Worm (Caenorhabditis elegans) whole organism, L4 larva: ENCODE measurements around the gene Y39B6A.69.

ENCODE experiments used
- F10B5.3 ChIP-seq: sonication (generic microtip); optimal IDR thresholded peaks from 2 replicates; lab custom pipeline; 2016; ENCODE audit warnings: mild to moderate bottlenecking, missing genetic modification characterization, missing compliant biosample characterization
- F44E2.7 ChIP-seq: fragments of 200-800 bp; sonication (Bioruptor generic); IDR thresholded peaks from 2 replicates; pipeline ENCODE4 v2.1.2; 2022; ENCODE audit warnings: missing genetic modification characterization, missing compliant biosample characterization
- R02D3.7 ChIP-seq: fragments of 150-350 bp; sonication (generic microtip); optimal IDR thresholded peaks from 3 replicates; lab custom pipeline; 2014; ENCODE audit warnings: missing biosample characterization, missing genetic modification characterization
- T20F7.1 ChIP-seq: fragments of 200-800 bp; sonication (Bioruptor generic); optimal IDR thresholded peaks from 2 replicates; lab custom pipeline; 2018; ENCODE audit warnings: mild to moderate bottlenecking, missing genetic modification characterization, missing compliant biosample characterization
- Y48G9A.11 ChIP-seq: fragments of 200-800 bp; sonication (Bioruptor generic); IDR thresholded peaks from 2 replicates; pipeline ENCODE4 v1.3.6; 2022; ENCODE audit warnings: missing genetic modification reagents, missing genetic modification characterization, missing compliant biosample characterization
- Y5F2A.4 ChIP-seq: fragments of 200-800 bp; sonication (Bioruptor generic); optimal IDR thresholded peaks from 2 replicates; lab custom pipeline; 2018; ENCODE audit warnings: mild to moderate bottlenecking, missing genetic modification characterization, missing compliant biosample characterization
- ZK337.2 ChIP-seq: fragments of 200-800 bp; sonication (Bioruptor generic); IDR thresholded peaks from 2 replicates; pipeline ENCODE4 v1.3.6; 2022; ENCODE audit warnings: missing genetic modification reagents, missing genetic modification characterization, missing compliant biosample characterization
- ama-1 ChIP-seq: fragments of 150-350 bp; optimal IDR thresholded peaks from 2 replicates; lab custom pipeline; 2014; ENCODE audit warnings: inconsistent platforms, mixed read lengths
- arid-1 ChIP-seq: fragments of 200-800 bp; sonication (Bioruptor generic); conservative IDR thresholded peaks from 2 replicates; pipeline ENCODE4 v1.3.6; 2022; ENCODE audit warnings: missing genetic modification reagents, missing genetic modification characterization, missing compliant biosample characterization
- attf-4 ChIP-seq: sonication (generic microtip); optimal IDR thresholded peaks from 3 replicates; lab custom pipeline; 2017; ENCODE audit warnings: missing biosample characterization, missing genetic modification characterization
- ceh-20 ChIP-seq: fragments of 200-800 bp; sonication (Bioruptor generic); IDR thresholded peaks from 2 replicates; pipeline ENCODE4 v1.3.6; 2022; ENCODE audit warnings: missing genetic modification reagents, missing genetic modification characterization, missing compliant biosample characterization
- ceh-44 ChIP-seq: fragments of 200-800 bp; sonication (Bioruptor generic); IDR thresholded peaks from 2 replicates; pipeline ENCODE4 v1.3.6; 2022; ENCODE audit warnings: missing genetic modification reagents, missing genetic modification characterization, missing compliant biosample characterization
- ceh-62 ChIP-seq: sonication (generic microtip); optimal IDR thresholded peaks from 2 replicates; lab custom pipeline; 2017; ENCODE audit warnings: missing biosample characterization, missing genetic modification characterization
- ctbp-1 ChIP-seq: fragments of 200-800 bp; sonication (Bioruptor generic); IDR thresholded peaks from 2 replicates; pipeline ENCODE4 v1.3.6; 2022; ENCODE audit warnings: missing genetic modification reagents, missing genetic modification characterization, missing compliant biosample characterization
- daf-12 ChIP-seq: fragments of 150-350 bp; optimal IDR thresholded peaks from 2 replicates; lab custom pipeline; 2014; ENCODE audit warnings: missing biosample characterization, missing genetic modification reagents, missing genetic modification characterization
- daf-16 ChIP-seq, 3 experiments: sonication (generic microtip); optimal IDR thresholded peaks; 2 replicates each; lab custom pipeline; 2016 to 2017; ENCODE audit warnings: missing genetic modification characterization in 3 of 3, missing genetic modification reagents in 3 of 3, mild to moderate bottlenecking in 2 of 3, missing compliant biosample characterization in 2 of 3, missing biosample characterization in 1 of 3, moderate library complexity in 1 of 3
- daf-19 ChIP-seq: fragments of 200-800 bp; sonication (Bioruptor generic); conservative IDR thresholded peaks from 2 replicates; pipeline ENCODE4 v1.3.6; 2022; ENCODE audit warnings: missing genetic modification characterization, missing compliant biosample characterization
- daf-8 ChIP-seq: fragments of 200-800 bp; sonication (Bioruptor generic); IDR thresholded peaks from 2 replicates; pipeline ENCODE4 v1.3.6; 2022; ENCODE audit warnings: missing genetic modification characterization, missing compliant biosample characterization
- dmd-6 ChIP-seq: fragments of 200-800 bp; sonication (Bioruptor generic); IDR thresholded peaks from 2 replicates; pipeline ENCODE4 v1.3.6; 2022; ENCODE audit warnings: missing genetic modification reagents, missing genetic modification characterization, missing compliant biosample characterization
- duxl-1 ChIP-seq: sonication (generic microtip); optimal IDR thresholded peaks from 2 replicates; lab custom pipeline; 2016; ENCODE audit warnings: mild to moderate bottlenecking, missing genetic modification characterization, moderate library complexity, missing compliant biosample characterization; ENCODE audit not compliant: poor library complexity
- egl-27 ChIP-seq: sonication (generic microtip); optimal IDR thresholded peaks from 3 replicates; lab custom pipeline; 2017; ENCODE audit warnings: missing biosample characterization, missing genetic modification reagents, missing genetic modification characterization
- fkh-10 ChIP-seq: fragments of 150-350 bp; optimal IDR thresholded peaks from 2 replicates; lab custom pipeline; 2014; ENCODE audit warnings: missing biosample characterization, missing genetic modification reagents, missing genetic modification characterization
- jun-1 ChIP-seq: fragments of 150-350 bp; optimal IDR thresholded peaks from 2 replicates; lab custom pipeline; 2014; ENCODE audit warnings: missing biosample characterization, missing genetic modification reagents, missing genetic modification characterization
- lin-1 ChIP-seq: fragments of 200-800 bp; sonication (Bioruptor generic); IDR thresholded peaks from 2 replicates; pipeline ENCODE4 v1.3.6; 2022; ENCODE audit warnings: missing genetic modification reagents, missing genetic modification characterization, missing compliant biosample characterization
- lin-15B ChIP-seq: fragments of 150-350 bp; sonication (generic microtip); optimal IDR thresholded peaks from 3 replicates; lab custom pipeline; 2014; ENCODE audit warnings: missing biosample characterization, missing genetic modification characterization
- lin-38 ChIP-seq: fragments of 200-800 bp; sonication (Bioruptor generic); IDR thresholded peaks from 2 replicates; pipeline ENCODE4 v1.3.6; 2022; ENCODE audit warnings: missing genetic modification reagents, missing genetic modification characterization, missing compliant biosample characterization
- lsy-2 ChIP-seq, 2 experiments: fragments of 150-350 bp in 1 of 2; sonication (generic microtip) in 1 of 2; optimal IDR thresholded peaks; 2 replicates each; lab custom pipeline; 2014 to 2017; ENCODE audit warnings: missing biosample characterization in 2 of 2, missing genetic modification characterization in 2 of 2
- madf-5 ChIP-seq, 2 experiments: fragments of 200-800 bp; sonication (Bioruptor generic); IDR thresholded peaks; 2 replicates each; pipeline ENCODE4 v1.3.6; 2022; ENCODE audit warnings: missing compliant biosample characterization in 2 of 2, missing genetic modification characterization in 2 of 2
- mdt-29 ChIP-seq: fragments of 200-800 bp; sonication (Bioruptor generic); IDR thresholded peaks from 2 replicates; pipeline ENCODE4 v1.3.6; 2022; ENCODE audit warnings: missing genetic modification reagents, missing genetic modification characterization, missing compliant biosample characterization
- mep-1 ChIP-seq: fragments of 150-350 bp; sonication (generic microtip); optimal IDR thresholded peaks from 3 replicates; lab custom pipeline; 2014; ENCODE audit warnings: missing biosample characterization, missing genetic modification characterization
- mxl-2 ChIP-seq: fragments of 200-800 bp; sonication (Bioruptor generic); conservative IDR thresholded peaks from 2 replicates; pipeline ENCODE4 v1.3.6; 2022; ENCODE audit warnings: missing genetic modification reagents, missing genetic modification characterization, missing compliant biosample characterization
- mxl-3 ChIP-seq: fragments of 200-800 bp; sonication (Bioruptor generic); optimal IDR thresholded peaks from 2 replicates; lab custom pipeline; 2018; ENCODE audit warnings: mild to moderate bottlenecking, missing genetic modification characterization, missing compliant biosample characterization
- nhr-11 ChIP-seq: fragments of 150-350 bp; optimal IDR thresholded peaks from 2 replicates; lab custom pipeline; 2014; ENCODE audit warnings: missing biosample characterization, missing genetic modification characterization
- nhr-48 ChIP-seq: sonication (generic microtip); optimal IDR thresholded peaks from 2 replicates; lab custom pipeline; 2016; ENCODE audit warnings: mild to moderate bottlenecking, missing genetic modification characterization, missing compliant biosample characterization
- nhr-76 ChIP-seq: fragments of 150-350 bp; optimal IDR thresholded peaks from 2 replicates; lab custom pipeline; 2014; ENCODE audit warnings: missing biosample characterization, missing genetic modification characterization
- rbr-2 ChIP-seq: sonication (generic microtip); optimal IDR thresholded peaks from 2 replicates; lab custom pipeline; 2016; ENCODE audit warnings: missing genotype, missing genetic modification characterization, missing compliant biosample characterization
- saeg-2 ChIP-seq: fragments of 200-800 bp; sonication (Bioruptor generic); IDR thresholded peaks from 2 replicates; pipeline ENCODE4 v1.3.6; 2022; ENCODE audit warnings: missing genetic modification reagents, missing genetic modification characterization, missing compliant biosample characterization
- sdz-12 ChIP-seq: fragments of 200-800 bp; sonication (Bioruptor generic); optimal IDR thresholded peaks from 2 replicates; lab custom pipeline; 2018; ENCODE audit warnings: mild to moderate bottlenecking, missing genetic modification characterization, missing compliant biosample characterization
- set-16 ChIP-seq: fragments of 200-800 bp; sonication (Bioruptor generic); IDR thresholded peaks from 2 replicates; pipeline ENCODE4 v1.3.6; 2022; ENCODE audit warnings: missing genetic modification reagents, missing genetic modification characterization, missing compliant biosample characterization
- snpc-1.2 ChIP-seq: fragments of 200-800 bp; sonication (Bioruptor generic); IDR thresholded peaks from 2 replicates; pipeline ENCODE4 v1.3.6; 2022; ENCODE audit warnings: missing genetic modification reagents, missing genetic modification characterization, missing compliant biosample characterization
- spr-3 ChIP-seq: fragments of 200-800 bp; sonication (Bioruptor generic); optimal IDR thresholded peaks from 2 replicates; lab custom pipeline; 2018; ENCODE audit warnings: mild to moderate bottlenecking, missing genetic modification characterization, missing compliant biosample characterization
- tra-1 ChIP-seq: fragments of 200-800 bp; sonication (Bioruptor generic); IDR thresholded peaks from 2 replicates; pipeline ENCODE4 v1.3.6; 2022; ENCODE audit warnings: missing genetic modification reagents, missing genetic modification characterization, missing compliant biosample characterization
- unc-130 ChIP-seq: sonication (generic microtip); optimal IDR thresholded peaks from 2 replicates; lab custom pipeline; 2016; ENCODE audit warnings: missing genetic modification reagents, missing genetic modification characterization, missing compliant biosample characterization
- unc-62 ChIP-seq, 3 experiments: fragments of 150-350 bp in 1 of 3; sonication (generic microtip); optimal IDR thresholded peaks in 2 of 3; peaks in 1 of 3; 1 replicate in 1 of 3; 2 replicates in 2 of 3; lab custom pipeline; 2014 to 2017; ENCODE audit warnings: missing biosample characterization in 3 of 3, missing genetic modification characterization in 3 of 3, missing genetic modification reagents in 3 of 3, missing genotype in 1 of 3
- vab-7 ChIP-seq: fragments of 200-800 bp; sonication (Bioruptor generic); IDR thresholded peaks from 2 replicates; pipeline ENCODE4 v1.3.6; 2022; ENCODE audit warnings: missing genetic modification reagents, missing genetic modification characterization, missing compliant biosample characterization
- ztf-7 ChIP-seq: fragments of 150-350 bp; optimal IDR thresholded peaks from 2 replicates; lab custom pipeline; 2014; ENCODE audit warnings: missing biosample characterization, missing genetic modification characterization

The Y39B6A.69 gene

ce11 chrV:19175714-19176113, 23.5 kb upstream of the Y39B6A.69 start:
- TF ChIP-seq unc-62 (GFP tag; optimal IDR thresholded peaks at IDR 0.05 in 1 of 2; lab: Kevin White, UChicago) (peak in 1 of 2 experiments; percentile 90), unc-62 (tag; optimal IDR thresholded peaks at IDR 0.05; lab: Kevin White, UChicago) (no peak), mxl-3 (GFP tag; lab: Kevin White, UChicago) (no peak)

- TF ChIP-seq set-16 (0 out of 2 replicates have a peak, but pooled peaks have one; percentile 19), lin-38 (GFP tag; lab: Robert Waterston, UW) (no peak)
Measured at ce11 chrV:19174626-19175025, 22.4 kb upstream of the Y39B6A.69 start, which contains the start of gene hot-2. Gene hot-2, plus strand, starts transcription at chrV:19174759.

ce11 chrV:19158664-19159063, 6.4 kb upstream of the Y39B6A.69 start, which contains the start of gene Y39B6A.5:
Gene Y39B6A.5, minus strand, starts transcription at chrV:19158877.
- peak; percentile 84 for TF ChIP-seq mep-1 (tag; lab: Kevin White, UChicago)
- TF ChIP-seq mxl-3 (GFP tag; lab: Kevin White, UChicago) = no peak
- TF ChIP-seq unc-130 (GFP tag; lab: Kevin White, UChicago) = no peak
- no peak for TF ChIP-seq ctbp-1
- TF ChIP-seq sdz-12 (GFP tag; lab: Kevin White, UChicago) = no peak
- no peak for TF ChIP-seq nhr-11 (tag; lab: Kevin White, UChicago)
- TF ChIP-seq dmd-6 (GFP tag; lab: Robert Waterston, UW) = peak; percentile 95
- TF ChIP-seq arid-1 = no peak
- no peak for TF ChIP-seq set-16
- no peak for TF ChIP-seq F10B5.3 (tag; lab: Kevin White, UChicago)
- TF ChIP-seq nhr-48 (tag; lab: Kevin White, UChicago) = peak; percentile 65
- no peak for TF ChIP-seq snpc-1.2 (GFP tag; lab: Robert Waterston, UW)
- peak; percentile 80 for TF ChIP-seq T20F7.1 (GFP tag; lab: Kevin White, UChicago)
- no peak for TF ChIP-seq ceh-62 (tag; lab: Kevin White, UChicago)
- peak; percentile 9 to 68 for TF ChIP-seq lsy-2 (tag; optimal IDR thresholded peaks at IDR 0.05; lab: Kevin White, UChicago)
- no peak for TF ChIP-seq ceh-44
- TF ChIP-seq R02D3.7 (tag; lab: Kevin White, UChicago) = no peak
- TF ChIP-seq rbr-2 = peak; percentile 14
- no peak for TF ChIP-seq Y5F2A.4 (GFP tag; lab: Kevin White, UChicago)
- no peak for TF ChIP-seq Y48G9A.11 (GFP tag; lab: Robert Waterston, UW)
- no peak for TF ChIP-seq egl-27
- peak; percentile 88 for TF ChIP-seq lin-38 (GFP tag; lab: Robert Waterston, UW)
- TF ChIP-seq fkh-10 (GFP tag; lab: Kevin White, UChicago) = no peak
- peak; percentile 48 for TF ChIP-seq jun-1
- no peak for TF ChIP-seq ZK337.2 (GFP tag; lab: Robert Waterston, UW)
- TF ChIP-seq attf-4 = no peak
- TF ChIP-seq nhr-76 (tag; lab: Kevin White, UChicago) = no peak
- no peak for TF ChIP-seq madf-5 (GFP tag; IDR thresholded peaks at IDR 0.05; lab: Robert Waterston, UW)
- no peak for TF ChIP-seq daf-12 (tag; lab: Kevin White, UChicago)
- TF ChIP-seq mxl-2 = no peak
- no peak for TF ChIP-seq mdt-29
- TF ChIP-seq lin-15B (tag; lab: Kevin White, UChicago) = no peak
- no peak for TF ChIP-seq spr-3
- no peak for TF ChIP-seq duxl-1 (tag; lab: Kevin White, UChicago)
- TF ChIP-seq ceh-20 (GFP tag; lab: Robert Waterston, UW) = peak; percentile 71; the same call in 1 of the 2 replicates
- TF ChIP-seq tra-1 = peak; percentile 51; the same call in 1 of the 2 replicates
- peak; percentile 94 for TF ChIP-seq lin-1 (GFP tag; lab: Robert Waterston, UW)
- no peak for TF ChIP-seq ama-1 (lab: Kevin White, UChicago)
- no peak for TF ChIP-seq daf-19
- no peak for TF ChIP-seq daf-8
- TF ChIP-seq ztf-7 (tag; lab: Kevin White, UChicago) = no peak
- no peak for TF ChIP-seq saeg-2 (GFP tag; lab: Robert Waterston, UW)
- no peak for TF ChIP-seq vab-7
- TF ChIP-seq daf-16 (GFP tag; optimal IDR thresholded peaks at IDR 0.05; lab: Kevin White, UChicago) = peak in 1 of 2 experiments; percentile 96
- peak; percentile 100 for TF ChIP-seq daf-16 (tag; optimal IDR thresholded peaks at IDR 0.05; lab: Kevin White, UChicago)
- no peak for TF ChIP-seq F44E2.7 (GFP tag; lab: Robert Waterston, UW)
